Worm (Caenorhabditis elegans) whole organism, early embryonic: ENCODE data around the gene str-168.

Experiments
- B0310.2 ChIP-seq: sonication (generic microtip); optimal IDR thresholded peaks from 2 replicates; lab custom pipeline; 2016; ENCODE audit warnings: mild to moderate bottlenecking, missing genetic modification characterization, missing compliant biosample characterization
- F13C5.2 ChIP-seq: sonication (generic microtip); optimal IDR thresholded peaks from 2 replicates; lab custom pipeline; 2017; ENCODE audit warnings: mild to moderate bottlenecking, missing genetic modification characterization, inconsistent platforms, missing compliant biosample characterization
- aly-1 ChIP-seq: sonication (generic microtip); optimal IDR thresholded peaks from 2 replicates; lab custom pipeline; 2016; ENCODE audit warnings: missing genetic modification characterization, missing compliant biosample characterization
- ama-1 ChIP-seq: fragments of 150-350 bp; optimal IDR thresholded peaks from 2 replicates; lab custom pipeline; 2014
- ceh-13 ChIP-seq: fragments of 200-800 bp; sonication (Bioruptor generic); optimal IDR thresholded peaks from 2 replicates; lab custom pipeline; 2018; ENCODE audit warnings: mild to moderate bottlenecking, missing genetic modification characterization, missing compliant biosample characterization
- ceh-36 ChIP-seq: sonication (generic microtip); optimal IDR thresholded peaks from 2 replicates; lab custom pipeline; 2016; ENCODE audit warnings: missing genetic modification characterization, inconsistent platforms, missing compliant biosample characterization
- ets-7 ChIP-seq: sonication (generic microtip); optimal IDR thresholded peaks from 2 replicates; lab custom pipeline; 2016; ENCODE audit warnings: missing genotype, missing genetic modification characterization, missing compliant biosample characterization
- flt-1 ChIP-seq: fragments of 200-800 bp; sonication (Bioruptor generic); IDR thresholded peaks from 2 replicates; pipeline ENCODE4 v1.3.6; 2022; ENCODE audit warnings: missing genetic modification characterization, missing compliant biosample characterization
- hmbx-1 ChIP-seq: sonication (generic microtip); optimal IDR thresholded peaks from 2 replicates; lab custom pipeline; 2016; ENCODE audit warnings: mild to moderate bottlenecking, missing genetic modification characterization, missing compliant biosample characterization
- hmg-4 ChIP-seq: fragments of 200-800 bp; sonication (Bioruptor generic); optimal IDR thresholded peaks from 2 replicates; lab custom pipeline; 2018; ENCODE audit warnings: mild to moderate bottlenecking, missing genetic modification characterization, missing compliant biosample characterization
- hnd-1 ChIP-seq: sonication (generic microtip); optimal IDR thresholded peaks from 2 replicates; lab custom pipeline; 2016; ENCODE audit warnings: missing genetic modification characterization, missing compliant biosample characterization
- pes-1 ChIP-seq: fragments of 200-800 bp; sonication (Bioruptor generic); IDR thresholded peaks from 2 replicates; pipeline ENCODE4 v1.3.6; 2022; ENCODE audit warnings: missing genetic modification reagents, missing genetic modification characterization, missing compliant biosample characterization
- scrt-1 ChIP-seq: fragments of 200-800 bp; sonication (Bioruptor generic); IDR thresholded peaks from 2 replicates; pipeline ENCODE4 v1.3.6; 2022; ENCODE audit warnings: missing genetic modification characterization, missing compliant biosample characterization
- sea-1 ChIP-seq: fragments of 200-800 bp; sonication (Bioruptor generic); conservative IDR thresholded peaks from 2 replicates; pipeline ENCODE4 v1.3.6; 2022; ENCODE audit warnings: missing genetic modification characterization, missing compliant biosample characterization
- tbx-11 ChIP-seq: fragments of 200-800 bp; sonication (Bioruptor generic); IDR thresholded peaks from 2 replicates; pipeline ENCODE4 v1.3.6; 2022; ENCODE audit warnings: missing genetic modification characterization, missing compliant biosample characterization
- tbx-37 ChIP-seq: fragments of 200-800 bp; sonication (Bioruptor generic); conservative IDR thresholded peaks from 2 replicates; pipeline ENCODE4 v1.3.6; 2022; ENCODE audit warnings: missing genetic modification reagents, missing genetic modification characterization, missing compliant biosample characterization
- tra-4 ChIP-seq: sonication (generic microtip); optimal IDR thresholded peaks from 2 replicates; lab custom pipeline; 2017; ENCODE audit warnings: missing genetic modification characterization, missing compliant biosample characterization

The str-168 gene

ce11 chrIV:4953887-4954286, 15.1 kb downstream of the str-168 start, which contains the start of gene str-163:
Gene str-163 (plus strand): TSS chrIV:4954187.
- TF ChIP-seq tbx-11 (GFP tag; lab: Robert Waterston, UW): no peak
- TF ChIP-seq B0310.2 (tag; lab: Kevin White, UChicago): no peak
- no peak for TF ChIP-seq hnd-1
- no peak for TF ChIP-seq scrt-1 (GFP tag; lab: Robert Waterston, UW)
- TF ChIP-seq pes-1 (GFP tag; lab: Robert Waterston, UW): no peak
- TF ChIP-seq tbx-37: no peak
- no peak for TF ChIP-seq sea-1 (GFP tag; lab: Robert Waterston, UW)
- TF ChIP-seq ama-1: no peak
- TF ChIP-seq F13C5.2 (tag; lab: Kevin White, UChicago): no peak
- no peak for TF ChIP-seq ceh-13 (GFP tag; lab: Kevin White, UChicago)
- no peak for TF ChIP-seq flt-1 (GFP tag; lab: Robert Waterston, UW)
- no peak for TF ChIP-seq hmbx-1 (tag; lab: Kevin White, UChicago)
- no peak for TF ChIP-seq ets-7 (tag; lab: Kevin White, UChicago)
- no peak for TF ChIP-seq tra-4

- TF ChIP-seq scrt-1 (GFP tag; lab: Robert Waterston, UW): no peak
- TF ChIP-seq F13C5.2 (tag; lab: Kevin White, UChicago): no peak
- TF ChIP-seq ama-1: no peak
These were observed 21.9 kb downstream of the str-168 start, which contains the start of gene str-164 for ce11 chrIV:4960623-4961022. Gene str-164 (plus strand): TSS chrIV:4960735.

- TF ChIP-seq hmbx-1 (tag; lab: Kevin White, UChicago) (no peak), tbx-11 (GFP tag; lab: Robert Waterston, UW) (no peak), sea-1 (GFP tag; lab: Robert Waterston, UW) (no peak), F13C5.2 (tag; lab: Kevin White, UChicago) (no peak), ceh-13 (GFP tag; lab: Kevin White, UChicago) (no peak), ceh-36 (tag; lab: Kevin White, UChicago) (no peak), flt-1 (GFP tag; lab: Robert Waterston, UW) (no peak), pes-1 (GFP tag; lab: Robert Waterston, UW) (no peak), tbx-37 (no peak), tra-4 (no peak), scrt-1 (GFP tag; lab: Robert Waterston, UW) (no peak), ama-1 (no peak), hnd-1 (no peak)
These were observed 25.1 kb downstream of the str-168 start, which contains the start of gene txt-3 for ce11 chrIV:4963834-4964233. Gene txt-3 (plus strand): TSS chrIV:4963958.

ce11 chrIV:4969419-4969818, 30.7 kb downstream of the str-168 start, which contains the start of gene Y9C9A.13:
Gene Y9C9A.13 (minus strand): TSS chrIV:4969519.
- TF ChIP-seq tra-4 (no peak), ets-7 (tag; lab: Kevin White, UChicago) (no peak), B0310.2 (tag; lab: Kevin White, UChicago) (no peak), ceh-13 (GFP tag; lab: Kevin White, UChicago) (no peak), aly-1 (tag; lab: Kevin White, UChicago) (no peak)

ce11 chrIV:4975995-4976394, 37.2 kb downstream of the str-168 start, which contains the start of gene Y9C9A.16:
Gene Y9C9A.16 (minus strand): TSS chrIV:4976125.
- no peak for TF ChIP-seq hmbx-1 (tag; lab: Kevin White, UChicago)
- TF ChIP-seq tra-4: no peak
- TF ChIP-seq tbx-37: no peak
- TF ChIP-seq pes-1 (GFP tag; lab: Robert Waterston, UW): no peak
- no peak for TF ChIP-seq F13C5.2 (tag; lab: Kevin White, UChicago)
- no peak for TF ChIP-seq aly-1 (tag; lab: Kevin White, UChicago)
- no peak for TF ChIP-seq tbx-11 (GFP tag; lab: Robert Waterston, UW)
- TF ChIP-seq ceh-13 (GFP tag; lab: Kevin White, UChicago): no peak
- no peak for TF ChIP-seq flt-1 (GFP tag; lab: Robert Waterston, UW)
- TF ChIP-seq hmg-4: no peak
- no peak for TF ChIP-seq sea-1 (GFP tag; lab: Robert Waterston, UW)
- TF ChIP-seq ama-1: no peak
- TF ChIP-seq scrt-1 (GFP tag; lab: Robert Waterston, UW): no peak
- no peak for TF ChIP-seq hnd-1

ce11 chrIV:4977176-4977693, 38.5 kb downstream of the str-168 start, which contains the start of gene E03H12.5:
Gene E03H12.5 (plus strand): TSS chrIV:4977226.
- TF ChIP-seq flt-1 (GFP tag; lab: Robert Waterston, UW): no peak
- no peak for TF ChIP-seq scrt-1 (GFP tag; lab: Robert Waterston, UW)
- TF ChIP-seq tra-4: no peak
- no peak for TF ChIP-seq hnd-1
- TF ChIP-seq tbx-37: no peak
- no peak for TF ChIP-seq ets-7 (tag; lab: Kevin White, UChicago)
- TF ChIP-seq ceh-13 (GFP tag; lab: Kevin White, UChicago): no peak
- no peak for TF ChIP-seq pes-1 (GFP tag; lab: Robert Waterston, UW)
- no peak for TF ChIP-seq hmg-4
- TF ChIP-seq sea-1 (GFP tag; lab: Robert Waterston, UW): no peak
- no peak for TF ChIP-seq hmbx-1 (tag; lab: Kevin White, UChicago)
- TF ChIP-seq F13C5.2 (tag; lab: Kevin White, UChicago): no peak
- TF ChIP-seq B0310.2 (tag; lab: Kevin White, UChicago): no peak
- TF ChIP-seq ceh-36 (tag; lab: Kevin White, UChicago): no peak
- no peak for TF ChIP-seq aly-1 (tag; lab: Kevin White, UChicago)

- TF ChIP-seq tbx-37 (no peak), tra-4 (no peak), hmg-4 (no peak), aly-1 (tag; lab: Kevin White, UChicago) (no peak), flt-1 (GFP tag; lab: Robert Waterston, UW) (no peak), ceh-36 (tag; lab: Kevin White, UChicago) (no peak), scrt-1 (GFP tag; lab: Robert Waterston, UW) (no peak), B0310.2 (tag; lab: Kevin White, UChicago) (no peak), pes-1 (GFP tag; lab: Robert Waterston, UW) (no peak), hmbx-1 (tag; lab: Kevin White, UChicago) (no peak), ets-7 (tag; lab: Kevin White, UChicago) (no peak), ama-1 (no peak)
These were observed 42.3 kb downstream of the str-168 start, which contains the start of gene srz-24 for ce11 chrIV:4981027-4981426. Gene srz-24 (minus strand): TSS chrIV:4981127.
